Worm (Caenorhabditis elegans) whole organism, L3 larva: ENCODE data around the gene F57G8.7.

Source experiments
- ceh-28 ChIP-seq: fragments of 150-350 bp; optimal IDR thresholded peaks from 2 replicates; lab custom pipeline; 2014; ENCODE audit warnings: missing biosample characterization, missing genetic modification reagents, missing genetic modification characterization
- jun-1 ChIP-seq: fragments of 150-350 bp; optimal IDR thresholded peaks from 2 replicates; lab custom pipeline; 2014; ENCODE audit warnings: missing biosample characterization, missing genetic modification reagents, missing genetic modification characterization
- lin-39 ChIP-seq: fragments of 150-350 bp; optimal IDR thresholded peaks from 2 replicates; lab custom pipeline; 2018; ENCODE audit warnings: missing biosample characterization, missing genetic modification reagents, missing genetic modification characterization
- nhr-237 ChIP-seq: fragments of 150-350 bp; optimal IDR thresholded peaks from 2 replicates; lab custom pipeline; 2014; ENCODE audit warnings: missing biosample characterization, missing genetic modification characterization
- nhr-76 ChIP-seq: fragments of 150-350 bp; sonication (generic microtip); optimal IDR thresholded peaks from 5 replicates; lab custom pipeline; 2014; ENCODE audit warnings: missing biosample characterization, missing genetic modification characterization
- nhr-77 ChIP-seq: fragments of 150-350 bp; optimal IDR thresholded peaks from 2 replicates; lab custom pipeline; 2014; ENCODE audit warnings: missing biosample characterization, missing genetic modification characterization
- pqm-1 ChIP-seq: fragments of 150-350 bp; optimal IDR thresholded peaks from 2 replicates; lab custom pipeline; 2017; ENCODE audit warnings: missing biosample characterization, missing genetic modification characterization, inconsistent platforms
- snpc-4 ChIP-seq: fragments of 150-350 bp; optimal IDR thresholded peaks from 2 replicates; lab custom pipeline; 2014; ENCODE audit warnings: missing biosample characterization, missing genetic modification characterization
- zag-1 ChIP-seq: fragments of 150-350 bp; optimal IDR thresholded peaks from 2 replicates; lab custom pipeline; 2014; ENCODE audit warnings: missing biosample characterization, missing genetic modification characterization
- ztf-11 ChIP-seq: fragments of 150-350 bp; optimal IDR thresholded peaks from 2 replicates; lab custom pipeline; 2014; ENCODE audit warnings: missing biosample characterization, missing genetic modification characterization

DNA sequence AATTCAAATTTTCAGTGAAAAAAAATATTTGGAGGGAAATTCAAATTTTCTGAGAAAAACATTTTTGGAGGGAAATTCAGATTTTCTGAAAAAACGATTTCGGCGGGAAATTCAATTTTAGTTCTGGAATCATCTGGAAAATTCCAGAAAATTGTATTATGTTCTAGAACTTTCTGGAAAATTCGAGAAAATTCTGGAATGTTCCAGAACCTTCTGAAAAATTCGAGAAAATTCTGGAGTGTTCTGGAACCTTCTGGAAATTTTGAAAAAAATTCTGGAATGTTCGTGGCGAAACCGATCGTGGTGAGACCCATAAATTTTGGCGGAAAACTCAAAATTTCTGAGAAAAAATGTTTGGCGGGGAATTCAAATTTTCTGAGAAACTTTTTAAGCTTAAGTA, 6.8 kb upstream of the F57G8.7 start:
- TF ChIP-seq ztf-11 (no peak), nhr-76 (no peak), nhr-237 (tag; lab: Kevin White, UChicago) (no peak), pqm-1 (tag; lab: Kevin White, UChicago) (no peak), snpc-4 (tag; lab: Kevin White, UChicago) (no peak), jun-1 (tag; lab: Kevin White, UChicago) (no peak), zag-1 (tag; lab: Kevin White, UChicago) (no peak), nhr-77 (tag; lab: Kevin White, UChicago) (no peak), lin-39 (tag; lab: Kevin White, UChicago) (no peak), ceh-28 (tag; lab: Kevin White, UChicago) (no peak)
